Fruit fly (Drosophila melanogaster): ENCODE results near the gene Act87E.

dm6 chr3R:13397535-13397934 lies 28.2 kb upstream of the Act87E start, which contains the start of gene CG14377:
- TF ChIP-seq Sin3A (optimal IDR thresholded peaks at IDR 0.05): no peak
- no peak for TF ChIP-seq h (optimal IDR thresholded peaks at IDR 0.05)
- TF ChIP-seq Myc (optimal IDR thresholded peaks at IDR 0.05): no peak
- TF ChIP-seq insv (optimal IDR thresholded peaks at IDR 0.05): no peak
- TF ChIP-seq ttk (optimal IDR thresholded peaks at IDR 0.05): no peak

All from Kc167 (cell line).